Worm (Caenorhabditis elegans) whole organism, L3 larva: Measurements from ENCODE around the gene C01B10.3.

Experiments used
- R02D3.7 ChIP-seq: fragments of 150-350 bp; optimal IDR thresholded peaks from 2 replicates; lab custom pipeline; 2014; ENCODE audit warnings: missing biosample characterization, missing genetic modification characterization
- ceh-16 ChIP-seq: sonication (generic microtip); optimal IDR thresholded peaks from 2 replicates; lab custom pipeline; 2017; ENCODE audit warnings: missing biosample characterization, missing genetic modification characterization
- ceh-28 ChIP-seq: fragments of 150-350 bp; optimal IDR thresholded peaks from 2 replicates; lab custom pipeline; 2014; ENCODE audit warnings: missing biosample characterization, missing genetic modification reagents, missing genetic modification characterization
- ceh-82 ChIP-seq: fragments of 150-350 bp; optimal IDR thresholded peaks from 2 replicates; lab custom pipeline; 2014; ENCODE audit warnings: missing biosample characterization, missing genetic modification characterization
- daf-12 ChIP-seq: fragments of 150-350 bp; optimal IDR thresholded peaks from 2 replicates; lab custom pipeline; 2014; ENCODE audit warnings: missing biosample characterization, missing genetic modification reagents, missing genetic modification characterization
- elt-1 ChIP-seq: fragments of 150-350 bp; optimal IDR thresholded peaks from 2 replicates; lab custom pipeline; 2014; ENCODE audit warnings: missing biosample characterization, missing genetic modification characterization
- fkh-10 ChIP-seq: sonication (generic microtip); optimal IDR thresholded peaks from 2 replicates; lab custom pipeline; 2017; ENCODE audit warnings: missing biosample characterization, missing genetic modification reagents, missing genetic modification characterization
- lsy-12 ChIP-seq: sonication (generic microtip); optimal IDR thresholded peaks from 2 replicates; lab custom pipeline; 2016; ENCODE audit warnings: mild to moderate bottlenecking, missing genetic modification characterization, missing compliant biosample characterization
- pha-4 ChIP-seq: fragments of 150-350 bp; optimal IDR thresholded peaks from 2 replicates; lab custom pipeline; 2014; ENCODE audit warnings: missing biosample characterization, missing genetic modification reagents, missing genetic modification characterization
- pqm-1 ChIP-seq: fragments of 150-350 bp; optimal IDR thresholded peaks from 2 replicates; lab custom pipeline; 2017; ENCODE audit warnings: missing biosample characterization, missing genetic modification characterization, inconsistent platforms
- sea-2 ChIP-seq: fragments of 150-350 bp; sonication (generic microtip); optimal IDR thresholded peaks from 4 replicates; lab custom pipeline; 2014; ENCODE audit warnings: missing biosample characterization, missing genetic modification reagents, missing genetic modification characterization
- skn-1 ChIP-seq: fragments of 150-350 bp; optimal IDR thresholded peaks from 2 replicates; lab custom pipeline; 2014; ENCODE audit warnings: missing biosample characterization, missing genetic modification characterization
- snpc-4 ChIP-seq: fragments of 150-350 bp; optimal IDR thresholded peaks from 2 replicates; lab custom pipeline; 2014; ENCODE audit warnings: missing biosample characterization, missing genetic modification characterization
- ztf-4 ChIP-seq: fragments of 150-350 bp; optimal IDR thresholded peaks from 2 replicates; lab custom pipeline; 2014; ENCODE audit warnings: missing biosample characterization, missing genetic modification characterization

Gene C01B10.3

DNA sequence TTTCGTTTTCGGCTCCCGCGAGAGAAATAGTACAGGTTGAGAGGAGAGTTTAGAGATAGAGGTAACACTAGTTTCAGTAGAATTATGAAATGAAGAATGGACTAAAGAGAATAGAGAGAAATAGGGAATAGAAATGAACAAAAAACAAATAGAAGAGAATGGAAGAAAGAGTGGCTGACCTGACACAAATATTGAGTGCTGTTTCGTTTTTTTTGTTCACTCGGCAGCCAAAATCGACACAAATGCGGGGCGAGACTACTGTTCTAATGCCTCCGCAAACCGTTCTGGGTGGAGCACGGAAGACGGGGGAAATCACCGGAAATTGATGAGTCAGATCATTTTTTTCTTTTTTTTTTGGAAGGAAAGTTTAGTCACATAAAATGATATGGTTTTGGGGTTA, 48.5 kb downstream of the C01B10.3 start:
- TF ChIP-seq ceh-16 (no peak), pha-4 (peak; percentile 59)
- TF ChIP-seq, all 47 proteins: peak for 1

ce11 chrIV:6572238-6572637, 48.9 kb downstream of the C01B10.3 start, which contains the start of gene bicd-1:
TSS of gene bicd-1 (minus strand) at chrIV:6572338.
- TF ChIP-seq ceh-82 (tag; lab: Kevin White, UChicago) (no peak), daf-12 (no peak), elt-1 (no peak), skn-1 (tag; lab: Kevin White, UChicago) (no peak), sea-2 (no peak), snpc-4 (tag; lab: Kevin White, UChicago) (no peak), pqm-1 (no peak), ztf-4 (tag; lab: Kevin White, UChicago) (no peak), R02D3.7 (tag; lab: Kevin White, UChicago) (no peak), lsy-12 (tag; lab: Kevin White, UChicago) (no peak), fkh-10 (GFP tag; lab: Kevin White, UChicago) (no peak), ceh-28 (tag; lab: Kevin White, UChicago) (no peak)
